Worm (Caenorhabditis elegans) whole organism, young adult: ENCODE results near the gene trx-2.

ENCODE experiments used
- C06A6.2 ChIP-seq: fragments of 200-800 bp; sonication (Bioruptor generic); conservative IDR thresholded peaks from 2 replicates; pipeline ENCODE4 v1.3.6; 2022; ENCODE audit warnings: missing genetic modification characterization, missing compliant biosample characterization
- ama-1 ChIP-seq, 3 experiments: fragments of 150-350 bp in 1 of 3; sonication (generic microtip) in 2 of 3; optimal IDR thresholded peaks; 2 replicates each; lab custom pipeline; 2014 to 2018; ENCODE audit warnings: missing biosample characterization in 2 of 3, missing genetic modification characterization in 2 of 3, missing genetic modification reagents in 2 of 3
- ceh-58 ChIP-seq: fragments of 200-800 bp; sonication (Bioruptor generic); IDR thresholded peaks from 2 replicates; pipeline ENCODE4 v1.3.6; 2022; ENCODE audit warnings: missing genetic modification characterization, missing compliant biosample characterization
- egl-18 ChIP-seq: fragments of 200-800 bp; sonication (Bioruptor generic); IDR thresholded peaks from 2 replicates; pipeline ENCODE4 v1.3.6; 2022; ENCODE audit warnings: missing genetic modification reagents, missing genetic modification characterization, missing compliant biosample characterization
- ets-4 ChIP-seq: fragments of 200-800 bp; sonication (Bioruptor generic); optimal IDR thresholded peaks from 2 replicates; lab custom pipeline; 2018; ENCODE audit warnings: mild to moderate bottlenecking, missing genetic modification characterization, missing compliant biosample characterization
- gei-17 ChIP-seq: fragments of 200-800 bp; sonication (Bioruptor generic); optimal IDR thresholded peaks from 2 replicates; lab custom pipeline; 2018; ENCODE audit warnings: mild to moderate bottlenecking, missing genetic modification characterization, missing compliant biosample characterization
- lin-35 ChIP-seq, 3 experiments: fragments of 150-350 bp in 2 of 3; sonication (generic microtip) in 1 of 3; optimal IDR thresholded peaks; 2 replicates each; lab custom pipeline; 2014 to 2018; ENCODE audit warnings: missing biosample characterization in 3 of 3, missing genetic modification characterization in 3 of 3, missing genetic modification reagents in 3 of 3
- nhr-90 ChIP-seq: sonication (generic microtip); optimal IDR thresholded peaks from 2 replicates; lab custom pipeline; 2016; ENCODE audit warnings: missing genotype, mild to moderate bottlenecking, missing genetic modification characterization, missing compliant biosample characterization
- pha-4 ChIP-seq: fragments of 150-350 bp; sonication (generic microtip); optimal IDR thresholded peaks from 2 replicates; lab custom pipeline; 2014; ENCODE audit warnings: missing biosample characterization, missing genetic modification reagents, missing genetic modification characterization
- repo-1 ChIP-seq: sonication (generic microtip); optimal IDR thresholded peaks from 2 replicates; lab custom pipeline; 2017; ENCODE audit warnings: mild to moderate bottlenecking, missing genetic modification characterization, missing compliant biosample characterization
- unc-62 ChIP-seq: fragments of 150-350 bp; optimal IDR thresholded peaks from 2 replicates; lab custom pipeline; 2014; ENCODE audit warnings: missing biosample characterization, missing genetic modification reagents, missing genetic modification characterization

ce11 chrV:10360186-10360585, 45.7 kb downstream of the trx-2 start:
- TF ChIP-seq repo-1 (tag; lab: Kevin White, UChicago) = no peak
- TF ChIP-seq gei-17 = no peak
- no peak for TF ChIP-seq egl-18 (GFP tag; lab: Robert Waterston, UW)
- no peak for TF ChIP-seq ceh-58 (GFP tag; lab: Robert Waterston, UW)
- TF ChIP-seq C06A6.2 = no peak
- TF ChIP-seq nhr-90 (tag; lab: Kevin White, UChicago) = no peak
- TF ChIP-seq ets-4 (GFP tag; lab: Kevin White, UChicago) = no peak
- TF ChIP-seq ama-1 (optimal IDR thresholded peaks at IDR 0.05; lab: Kevin White, UChicago) = no peak
- TF ChIP-seq ama-1 (GFP tag; optimal IDR thresholded peaks at IDR 0.05; lab: Kevin White, UChicago) = no peak
- TF ChIP-seq pha-4 (tag; lab: Kevin White, UChicago) = no peak
- no peak for TF ChIP-seq unc-62 (GFP tag; lab: Kevin White, UChicago)
- TF ChIP-seq lin-35 (GFP tag; optimal IDR thresholded peaks at IDR 0.05; lab: Kevin White, UChicago) = no peak
